Worm (Caenorhabditis elegans) whole organism, L4 larva: ENCODE data around the gene C15C7.4.

Source experiments
- F26F4.8 ChIP-seq: fragments of 200-800 bp; sonication (Bioruptor generic); conservative IDR thresholded peaks from 2 replicates; pipeline ENCODE4 v1.3.6; 2022; ENCODE audit warnings: missing genetic modification characterization, missing compliant biosample characterization
- T26A8.4 ChIP-seq: fragments of 200-800 bp; sonication (Bioruptor generic); IDR thresholded peaks from 2 replicates; pipeline ENCODE4 v1.3.6; 2022; ENCODE audit warnings: missing genetic modification characterization, missing compliant biosample characterization
- Y48G9A.11 ChIP-seq: fragments of 200-800 bp; sonication (Bioruptor generic); IDR thresholded peaks from 2 replicates; pipeline ENCODE4 v1.3.6; 2022; ENCODE audit warnings: missing genetic modification reagents, missing genetic modification characterization, missing compliant biosample characterization
- Y5F2A.4 ChIP-seq: fragments of 200-800 bp; sonication (Bioruptor generic); optimal IDR thresholded peaks from 2 replicates; lab custom pipeline; 2018; ENCODE audit warnings: mild to moderate bottlenecking, missing genetic modification characterization, missing compliant biosample characterization
- aha-1 ChIP-seq: fragments of 150-350 bp; peaks from one replicate; lab custom pipeline; 2014; ENCODE audit warnings: missing biosample characterization, missing genetic modification characterization
- ceh-28 ChIP-seq: fragments of 150-350 bp; optimal IDR thresholded peaks from 2 replicates; lab custom pipeline; 2014; ENCODE audit warnings: missing biosample characterization, missing genetic modification reagents, missing genetic modification characterization
- ceh-32 ChIP-seq: sonication (generic microtip); optimal IDR thresholded peaks from 2 replicates; lab custom pipeline; 2016; ENCODE audit warnings: mild to moderate bottlenecking, missing genetic modification characterization, missing compliant biosample characterization; ENCODE audit not compliant: poor library complexity
- ceh-44 ChIP-seq: fragments of 200-800 bp; sonication (Bioruptor generic); IDR thresholded peaks from 2 replicates; pipeline ENCODE4 v1.3.6; 2022; ENCODE audit warnings: missing genetic modification reagents, missing genetic modification characterization, missing compliant biosample characterization
- ceh-62 ChIP-seq: sonication (generic microtip); optimal IDR thresholded peaks from 2 replicates; lab custom pipeline; 2017; ENCODE audit warnings: missing biosample characterization, missing genetic modification characterization
- ces-1 ChIP-seq: fragments of 150-350 bp; sonication (generic microtip); optimal IDR thresholded peaks from 4 replicates; lab custom pipeline; 2014; ENCODE audit warnings: missing biosample characterization, missing genetic modification reagents, missing genetic modification characterization
- daf-12 ChIP-seq: fragments of 150-350 bp; optimal IDR thresholded peaks from 2 replicates; lab custom pipeline; 2014; ENCODE audit warnings: missing biosample characterization, missing genetic modification reagents, missing genetic modification characterization
- daf-16 ChIP-seq, 3 experiments: sonication (generic microtip); optimal IDR thresholded peaks; 2 replicates each; lab custom pipeline; 2016 to 2017; ENCODE audit warnings: missing genetic modification characterization in 3 of 3, missing genetic modification reagents in 3 of 3, mild to moderate bottlenecking in 2 of 3, missing compliant biosample characterization in 2 of 3, missing biosample characterization in 1 of 3, moderate library complexity in 1 of 3
- dmd-6 ChIP-seq: fragments of 200-800 bp; sonication (Bioruptor generic); IDR thresholded peaks from 2 replicates; pipeline ENCODE4 v1.3.6; 2022; ENCODE audit warnings: missing genetic modification reagents, missing genetic modification characterization, missing compliant biosample characterization
- dpl-1 ChIP-seq: fragments of 150-350 bp; optimal IDR thresholded peaks from 2 replicates; lab custom pipeline; 2014; ENCODE audit warnings: missing biosample characterization, missing genetic modification reagents, missing genetic modification characterization
- dve-1 ChIP-seq: sonication (generic microtip); optimal IDR thresholded peaks from 2 replicates; lab custom pipeline; 2017; ENCODE audit warnings: antibody characterized with exemption, mild to moderate bottlenecking, missing genetic modification characterization, missing compliant biosample characterization; ENCODE audit not compliant: insufficient read depth
- egl-43 ChIP-seq: fragments of 200-800 bp; sonication (Bioruptor generic); IDR thresholded peaks from 2 replicates; pipeline ENCODE4 v1.3.6; 2022; ENCODE audit warnings: missing genetic modification reagents, missing genetic modification characterization, missing compliant biosample characterization
- hlh-11 ChIP-seq: fragments of 200-800 bp; sonication (Bioruptor generic); optimal IDR thresholded peaks from 2 replicates; lab custom pipeline; 2018; ENCODE audit warnings: mild to moderate bottlenecking, missing genetic modification characterization, missing compliant biosample characterization
- lim-7 ChIP-seq: fragments of 200-800 bp; sonication (Bioruptor generic); IDR thresholded peaks from 2 replicates; pipeline ENCODE4 v1.3.6; 2022; ENCODE audit warnings: missing genetic modification characterization, missing compliant biosample characterization
- lin-1 ChIP-seq: fragments of 200-800 bp; sonication (Bioruptor generic); IDR thresholded peaks from 2 replicates; pipeline ENCODE4 v1.3.6; 2022; ENCODE audit warnings: missing genetic modification reagents, missing genetic modification characterization, missing compliant biosample characterization
- lin-13 ChIP-seq: fragments of 150-350 bp; optimal IDR thresholded peaks from 2 replicates; lab custom pipeline; 2014; ENCODE audit warnings: missing biosample characterization, missing genetic modification reagents, missing genetic modification characterization
- lin-38 ChIP-seq: fragments of 200-800 bp; sonication (Bioruptor generic); IDR thresholded peaks from 2 replicates; pipeline ENCODE4 v1.3.6; 2022; ENCODE audit warnings: missing genetic modification reagents, missing genetic modification characterization, missing compliant biosample characterization
- lin-39 ChIP-seq: fragments of 150-350 bp; optimal IDR thresholded peaks from 2 replicates; lab custom pipeline; 2014; ENCODE audit warnings: missing biosample characterization, missing genetic modification reagents, missing genetic modification characterization
- mdl-1 ChIP-seq, 2 experiments: fragments of 150-350 bp in 1 of 2; sonication (generic microtip) in 1 of 2; optimal IDR thresholded peaks; 2 replicates each; lab custom pipeline; 2014 to 2017; ENCODE audit warnings: missing biosample characterization in 2 of 2, missing genetic modification characterization in 2 of 2
- mdt-29 ChIP-seq: fragments of 200-800 bp; sonication (Bioruptor generic); IDR thresholded peaks from 2 replicates; pipeline ENCODE4 v1.3.6; 2022; ENCODE audit warnings: missing genetic modification reagents, missing genetic modification characterization, missing compliant biosample characterization
- nhr-237 ChIP-seq: sonication (generic microtip); optimal IDR thresholded peaks from 2 replicates; lab custom pipeline; 2017; ENCODE audit warnings: missing biosample characterization, missing genetic modification characterization
- nhr-41 ChIP-seq: fragments of 200-800 bp; sonication (Bioruptor generic); IDR thresholded peaks from 2 replicates; pipeline ENCODE4 v1.3.6; 2022; ENCODE audit warnings: missing genetic modification reagents, missing genetic modification characterization, missing compliant biosample characterization
- nhr-48 ChIP-seq: sonication (generic microtip); optimal IDR thresholded peaks from 2 replicates; lab custom pipeline; 2016; ENCODE audit warnings: mild to moderate bottlenecking, missing genetic modification characterization, missing compliant biosample characterization
- pqm-1 ChIP-seq: sonication (generic microtip); optimal IDR thresholded peaks from 2 replicates; lab custom pipeline; 2017; ENCODE audit warnings: missing biosample characterization, missing genetic modification characterization
- rbr-2 ChIP-seq: sonication (generic microtip); optimal IDR thresholded peaks from 2 replicates; lab custom pipeline; 2016; ENCODE audit warnings: missing genotype, missing genetic modification characterization, missing compliant biosample characterization
- snpc-1.2 ChIP-seq: fragments of 200-800 bp; sonication (Bioruptor generic); IDR thresholded peaks from 2 replicates; pipeline ENCODE4 v1.3.6; 2022; ENCODE audit warnings: missing genetic modification reagents, missing genetic modification characterization, missing compliant biosample characterization
- snpc-4 ChIP-seq: fragments of 150-350 bp; optimal IDR thresholded peaks from 2 replicates; lab custom pipeline; 2014; ENCODE audit warnings: missing biosample characterization, missing genetic modification characterization
- spr-1 ChIP-seq: sonication (generic microtip); optimal IDR thresholded peaks from 2 replicates; lab custom pipeline; 2016; ENCODE audit warnings: mild to moderate bottlenecking, missing genetic modification characterization, missing compliant biosample characterization
- spr-3 ChIP-seq: fragments of 200-800 bp; sonication (Bioruptor generic); optimal IDR thresholded peaks from 2 replicates; lab custom pipeline; 2018; ENCODE audit warnings: mild to moderate bottlenecking, missing genetic modification characterization, missing compliant biosample characterization
- unc-39 ChIP-seq: sonication (generic microtip); optimal IDR thresholded peaks from 2 replicates; lab custom pipeline; 2017; ENCODE audit warnings: missing biosample characterization, missing genetic modification characterization
- unc-62 ChIP-seq, 3 experiments: fragments of 150-350 bp in 1 of 3; sonication (generic microtip); optimal IDR thresholded peaks in 2 of 3; peaks in 1 of 3; 1 replicate in 1 of 3; 2 replicates in 2 of 3; lab custom pipeline; 2014 to 2017; ENCODE audit warnings: missing biosample characterization in 3 of 3, missing genetic modification characterization in 3 of 3, missing genetic modification reagents in 3 of 3, missing genotype in 1 of 3
- ztf-11 ChIP-seq: fragments of 150-350 bp; optimal IDR thresholded peaks from 2 replicates; lab custom pipeline; 2014; ENCODE audit warnings: missing biosample characterization, missing genetic modification characterization
- ztf-7 ChIP-seq: fragments of 150-350 bp; optimal IDR thresholded peaks from 2 replicates; lab custom pipeline; 2014; ENCODE audit warnings: missing biosample characterization, missing genetic modification characterization

C15C7.4 gene

DNA sequence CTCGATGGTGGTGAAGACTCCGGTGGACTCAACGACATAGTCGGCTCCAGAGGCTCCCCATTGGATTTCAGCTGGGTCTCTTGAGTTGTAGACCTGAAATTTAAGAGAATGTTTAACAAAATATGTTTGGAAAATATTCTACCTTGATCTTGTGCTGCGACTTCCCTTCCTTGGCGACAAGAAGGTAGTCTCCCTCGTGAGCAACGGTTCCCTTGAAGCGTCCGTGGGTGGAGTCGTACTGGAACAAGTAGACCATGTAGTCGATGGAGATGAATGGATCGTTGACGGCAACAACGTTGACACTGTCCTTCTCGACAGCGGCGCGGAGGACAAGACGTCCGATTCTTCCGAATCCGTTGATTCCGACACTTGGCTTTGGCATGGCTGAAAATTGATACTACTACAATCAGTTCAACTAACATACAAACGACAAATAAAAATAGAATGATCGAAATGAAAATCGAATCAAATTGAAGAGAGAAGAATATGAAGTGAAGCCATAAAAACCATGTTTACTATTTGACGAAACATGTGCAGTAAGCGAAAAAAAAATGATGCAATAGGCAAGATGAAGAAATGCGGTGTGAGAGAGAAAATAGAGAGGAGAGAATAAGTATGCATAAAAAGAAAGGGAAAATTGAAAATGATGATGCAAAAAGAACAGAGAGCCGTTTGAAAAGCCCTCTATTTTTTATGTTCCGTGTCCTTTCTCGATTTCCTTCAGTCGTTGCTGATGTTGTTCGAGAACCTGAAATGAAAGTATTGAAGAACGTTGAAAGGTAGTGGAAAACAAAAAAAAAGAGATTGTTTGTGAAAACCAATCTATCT, 30.8 kb upstream of the C15C7.4 start, which contains the start of gene gpd-2 (continued):
- peak; percentile 74 for TF ChIP-seq mdt-29 (GFP tag; lab: Robert Waterston, UW)
- TF ChIP-seq hlh-11 (tag; lab: Kevin White, UChicago) = no peak
- no peak for TF ChIP-seq ceh-62
- TF ChIP-seq lim-7 (GFP tag; lab: Robert Waterston, UW) = peak; percentile 49; the same call in 1 of the 2 replicates
- no peak for TF ChIP-seq nhr-41 (GFP tag; lab: Robert Waterston, UW)
- peak; percentile 45; the same call in 1 of the 2 replicates for TF ChIP-seq egl-43
- TF ChIP-seq nhr-48 (tag; lab: Kevin White, UChicago) = no peak
- no peak for TF ChIP-seq dpl-1 (GFP tag; lab: Kevin White, UChicago)
- no peak for TF ChIP-seq ces-1 (GFP tag; lab: Kevin White, UChicago)
- no peak for TF ChIP-seq unc-62 (GFP tag; optimal IDR thresholded peaks at IDR 0.05 in 1 of 2; lab: Kevin White, UChicago)
- no peak for TF ChIP-seq unc-62 (tag; optimal IDR thresholded peaks at IDR 0.05; lab: Kevin White, UChicago)
- no peak for TF ChIP-seq F26F4.8 (GFP tag; lab: Robert Waterston, UW)
- TF ChIP-seq ceh-44 (GFP tag; lab: Robert Waterston, UW) = no peak
- no peak for TF ChIP-seq spr-1 (tag; lab: Kevin White, UChicago)
- TF ChIP-seq pqm-1 (tag; lab: Kevin White, UChicago) = peak; percentile 7
- TF ChIP-seq daf-12 (tag; lab: Kevin White, UChicago) = no peak
- TF ChIP-seq ztf-7 (tag; lab: Kevin White, UChicago) = peak; percentile 52
- no peak for TF ChIP-seq ztf-11 (tag; lab: Kevin White, UChicago)
- TF ChIP-seq snpc-1.2 (GFP tag; lab: Robert Waterston, UW) = 0 out of 2 replicates have a peak, but pooled peaks have one; percentile 22
- TF ChIP-seq lin-39 (tag; lab: Kevin White, UChicago) = no peak
- no peak for TF ChIP-seq rbr-2 (tag; lab: Kevin White, UChicago)
- TF ChIP-seq mdl-1 (tag; optimal IDR thresholded peaks at IDR 0.05; lab: Kevin White, UChicago) = no peak
- TF ChIP-seq snpc-4 (tag; lab: Kevin White, UChicago) = no peak
- TF ChIP-seq dmd-6 (GFP tag; lab: Robert Waterston, UW) = 0 out of 2 replicates have a peak, but pooled peaks have one; percentile 6
- peak; percentile 93 for TF ChIP-seq aha-1 (tag; lab: Kevin White, UChicago)
- TF ChIP-seq ceh-28 (tag; lab: Kevin White, UChicago) = no peak
- no peak for TF ChIP-seq daf-16 (GFP tag; optimal IDR thresholded peaks at IDR 0.05; lab: Kevin White, UChicago)
- peak; percentile 26 for TF ChIP-seq daf-16 (tag; optimal IDR thresholded peaks at IDR 0.05; lab: Kevin White, UChicago)
- no peak for TF ChIP-seq dve-1
- peak; percentile 73; the same call in 1 of the 2 replicates for TF ChIP-seq T26A8.4 (GFP tag; lab: Robert Waterston, UW)
- no peak for TF ChIP-seq Y48G9A.11
- no peak for TF ChIP-seq unc-39 (tag; lab: Kevin White, UChicago)
- TF ChIP-seq lin-1 = no peak
- TF ChIP-seq lin-13 (GFP tag; lab: Kevin White, UChicago) = no peak
- TF ChIP-seq lin-38 (GFP tag; lab: Robert Waterston, UW) = no peak
- TF ChIP-seq Y5F2A.4 (GFP tag; lab: Kevin White, UChicago) = no peak
- no peak for TF ChIP-seq ceh-32
- TF ChIP-seq nhr-237 (tag; lab: Kevin White, UChicago) = no peak
- TF ChIP-seq spr-3 (GFP tag; lab: Kevin White, UChicago) = no peak
